Fruit fly (Drosophila melanogaster): ENCODE data around the gene Fbxl7.
"Not testable (repeated sequence)": the region's sequence is repeated elsewhere in the genome, so short reads cannot be mapped to it uniquely, and the experiment has no call there.

The Fbxl7 gene

DNA sequence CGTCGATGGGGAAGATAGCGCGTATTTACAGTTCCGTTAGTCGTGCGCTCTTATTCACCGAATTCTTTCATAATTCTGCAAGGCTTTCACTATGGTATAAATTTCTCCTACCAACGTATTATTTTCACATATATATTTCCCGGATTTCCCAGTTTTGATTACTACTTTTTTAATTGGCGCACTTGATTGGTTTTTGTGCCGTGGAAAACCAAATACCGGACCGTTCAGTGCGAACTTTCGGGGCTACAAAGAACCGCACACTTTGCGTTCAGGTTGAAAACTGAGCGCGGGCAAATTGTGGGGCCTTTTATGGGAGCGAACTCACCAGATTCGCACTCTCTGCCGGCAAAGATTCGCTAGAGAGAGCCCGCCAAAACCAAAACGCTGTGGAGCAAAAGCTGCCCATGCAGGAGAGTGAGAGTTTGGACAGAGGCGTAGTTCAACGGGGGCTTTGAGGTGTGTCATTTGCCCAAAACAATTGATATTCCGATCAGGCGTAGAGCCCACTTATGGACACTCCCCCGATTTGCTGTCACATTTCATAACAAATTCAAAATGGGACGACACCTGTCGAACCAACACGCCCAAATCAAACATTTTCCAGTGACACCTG is 19.5 kb upstream of the Fbxl7 start:
- peak; percentile 87 for TF ChIP-seq Dif (GFP tag; optimal IDR thresholded peaks at IDR 0.05; ENCODE audit: partially characterized antibody)
- peak; percentile 79 to 86 for TF ChIP-seq dl (GFP tag; optimal IDR thresholded peaks at IDR 0.05; ENCODE audit: insufficient read depth in 1 of 2, partially characterized antibody in 2 of 2)

DNA sequence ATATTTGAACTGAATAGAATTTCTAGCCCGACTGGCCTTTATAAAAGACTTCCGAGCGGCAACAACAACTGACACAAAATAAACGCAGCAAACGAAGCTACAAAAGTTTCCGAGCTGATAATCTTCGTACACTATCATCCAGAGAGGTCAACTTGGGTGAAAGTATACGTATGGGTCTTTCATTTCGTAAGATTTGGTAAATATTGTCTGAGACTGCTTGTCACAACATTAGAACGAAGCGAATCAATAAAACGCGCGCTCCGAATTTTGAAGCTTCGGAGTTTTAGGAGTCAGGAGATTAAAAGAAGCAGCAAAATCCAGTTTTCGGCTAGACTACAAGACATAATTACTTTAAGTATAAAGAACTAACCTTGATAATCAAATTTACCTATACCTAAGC is 16.2 kb upstream of the Fbxl7 start, which contains the start of gene glob1:
glob1 (minus strand) TSS at position 101 of the 400 bp plus-strand sequence.
- TF ChIP-seq brk, lola, Sp1 (GFP tag; optimal IDR thresholded peaks at IDR 0.05): not testable (repeated sequence)

DNA sequence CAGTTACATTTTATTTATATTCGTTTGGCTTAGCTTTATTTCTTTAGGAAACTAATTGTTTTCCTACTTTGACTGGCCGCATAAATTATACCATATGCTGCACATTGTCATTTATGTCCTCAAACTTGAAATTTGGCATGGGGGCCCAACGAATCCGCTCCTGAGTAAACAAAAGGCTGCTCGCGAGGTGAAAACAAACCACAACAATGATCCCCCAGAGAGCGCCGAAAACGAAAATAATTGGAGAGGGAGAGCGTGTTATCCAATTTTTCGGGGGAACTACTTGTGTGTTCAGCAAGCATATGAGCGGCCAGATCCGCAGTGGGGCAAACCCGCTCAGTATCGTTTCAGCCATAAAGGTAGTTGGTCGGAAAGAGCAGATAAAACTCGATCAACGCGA is 12.6 kb upstream of the Fbxl7 start, which contains the start of gene EndoU:
EndoU (plus strand) TSS at position 301 of the 400 bp plus-strand sequence.
- TF ChIP-seq CrebA (GFP tag; optimal IDR thresholded peaks at IDR 0.05; ENCODE audit: borderline replicate concordance); Myc (optimal IDR thresholded peaks at IDR 0.05); Dif (GFP tag; optimal IDR thresholded peaks at IDR 0.05; ENCODE audit: partially characterized antibody): not testable (repeated sequence)

DNA sequence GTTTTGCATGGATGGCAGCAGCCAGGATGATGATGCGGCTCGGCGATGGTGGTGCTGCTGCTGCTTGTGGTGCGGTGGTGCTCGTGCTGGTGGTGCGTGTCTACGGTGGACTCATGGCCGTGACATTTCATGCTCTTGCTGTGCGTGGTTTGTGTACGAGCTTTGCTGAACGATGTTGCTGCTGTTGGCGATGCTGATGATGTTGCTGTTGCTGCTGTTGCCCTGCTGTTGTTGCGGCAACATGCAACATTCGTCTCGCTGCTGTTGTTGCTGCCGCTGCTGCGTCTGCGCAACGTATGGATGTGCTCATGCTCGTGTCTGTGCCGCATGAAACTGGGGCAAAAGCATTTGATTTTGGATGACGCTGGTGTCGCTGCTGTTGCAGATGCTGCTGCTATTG is 7.5 kb upstream of the Fbxl7 start:
- TF ChIP-seq br (GFP tag; optimal IDR thresholded peaks at IDR 0.05), result no peak
- peak; percentile 81 for TF ChIP-seq Dfd (GFP tag; optimal IDR thresholded peaks at IDR 0.05)

DNA sequence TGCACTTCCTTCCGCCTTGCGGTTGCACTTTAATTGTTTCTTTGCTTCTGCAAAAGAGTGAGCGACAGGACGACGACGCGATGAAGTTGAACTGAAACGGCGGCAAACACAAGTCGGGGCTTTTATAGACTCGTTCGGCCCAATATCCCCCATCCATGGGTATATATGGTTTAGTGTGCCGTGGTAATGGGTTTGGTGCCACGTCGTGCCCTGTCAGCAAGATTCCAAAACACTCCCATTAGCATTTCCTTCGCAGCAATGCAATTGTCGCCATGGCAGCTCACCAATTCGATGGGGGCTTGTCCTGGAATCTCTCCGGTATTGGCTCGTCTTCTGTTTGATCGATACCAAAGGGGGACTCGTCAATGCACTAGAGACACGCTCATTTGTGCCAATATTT is 2.8 kb upstream of the Fbxl7 start, which contains the start of gene CG45105:
CG45105 (minus strand) TSS at position 101 of the 400 bp plus-strand sequence.
- TF ChIP-seq GATAd (GFP tag; optimal IDR thresholded peaks at IDR 0.05), result no peak
- TF ChIP-seq Hr78 (GFP tag; optimal IDR thresholded peaks at IDR 0.05), result no peak
- TF ChIP-seq Dif (GFP tag; optimal IDR thresholded peaks at IDR 0.05; ENCODE audit: partially characterized antibody), result no peak

- TF ChIP-seq dsf (GFP tag; optimal IDR thresholded peaks at IDR 0.05; ENCODE audit: borderline replicate concordance) (peak; percentile 57), CG9705 (GFP tag; optimal IDR thresholded peaks at IDR 0.05) (peak; percentile 27), foxo (GFP tag; optimal IDR thresholded peaks at IDR 0.05) (peak in 1 of 2 experiments; percentile 94), tai (GFP tag; optimal IDR thresholded peaks at IDR 0.05) (no peak), usp (GFP tag; optimal IDR thresholded peaks at IDR 0.05) (no peak), HLH106 (tag; optimal IDR thresholded peaks at IDR 0.05) (peak; percentile 89), Myc (optimal IDR thresholded peaks at IDR 0.05) (no peak), Sp1 (GFP tag; optimal IDR thresholded peaks at IDR 0.05) (peak; percentile 85), Dfd (GFP tag; optimal IDR thresholded peaks at IDR 0.05) (no peak), woc (GFP tag; optimal IDR thresholded peaks at IDR 0.05) (peak; percentile 90), ey (GFP tag; optimal IDR thresholded peaks at IDR 0.05) (peak; percentile 95), dmrt93B (GFP tag; optimal IDR thresholded peaks at IDR 0.05) (peak; percentile 83), Dif (GFP tag; optimal IDR thresholded peaks at IDR 0.05; ENCODE audit: partially characterized antibody) (peak; percentile 71), jim (GFP tag; optimal IDR thresholded peaks at IDR 0.05) (no peak), brk (GFP tag; optimal IDR thresholded peaks at IDR 0.05) (no peak), br (GFP tag; optimal IDR thresholded peaks at IDR 0.05) (peak; percentile 95), Jra (GFP tag; optimal IDR thresholded peaks at IDR 0.05) (no peak), psq (GFP tag; optimal IDR thresholded peaks at IDR 0.05) (peak; percentile 83), Abd-B (GFP tag; optimal IDR thresholded peaks at IDR 0.05) (no peak), Rel (GFP tag; optimal IDR thresholded peaks at IDR 0.05) (peak; percentile 37), Rel (tag; optimal IDR thresholded peaks at IDR 0.05) (no peak), dl (GFP tag; optimal IDR thresholded peaks at IDR 0.05; ENCODE audit: insufficient read depth in 1 of 2, partially characterized antibody in 2 of 2) (peak in 1 of 2 experiments; percentile 66), Hnf4 (GFP tag; optimal IDR thresholded peaks at IDR 0.05) (no peak), Vsx2 (GFP tag; optimal IDR thresholded peaks at IDR 0.05; ENCODE audit: partially characterized antibody) (peak; percentile 63), N (GFP tag; optimal IDR thresholded peaks at IDR 0.05) (no peak), Hr83 (GFP tag; optimal IDR thresholded peaks at IDR 0.05; ENCODE audit: poor library complexity, severe bottlenecking) (no peak), Mio (GFP tag; optimal IDR thresholded peaks at IDR 0.05) (peak; percentile 57), sv (GFP tag; optimal IDR thresholded peaks at IDR 0.05) (no peak), lola (GFP tag; optimal IDR thresholded peaks at IDR 0.05) (no peak), GATAd (GFP tag; optimal IDR thresholded peaks at IDR 0.05) (no peak), sage (GFP tag; optimal IDR thresholded peaks at IDR 0.05) (peak; percentile 87), Hr78 (GFP tag; optimal IDR thresholded peaks at IDR 0.05) (no peak), OdsH (GFP tag; optimal IDR thresholded peaks at IDR 0.05) (peak; percentile 93), CG32264 (GFP tag; optimal IDR thresholded peaks at IDR 0.05) (peak; percentile 85)
Observed at dm6 chr3R:15919367-15920228, 1.1 kb upstream of the Fbxl7 start.

Data from whole organism, wandering third instar larva.